Worm (Caenorhabditis elegans): ENCODE results near the gene emb-1.

DNA sequence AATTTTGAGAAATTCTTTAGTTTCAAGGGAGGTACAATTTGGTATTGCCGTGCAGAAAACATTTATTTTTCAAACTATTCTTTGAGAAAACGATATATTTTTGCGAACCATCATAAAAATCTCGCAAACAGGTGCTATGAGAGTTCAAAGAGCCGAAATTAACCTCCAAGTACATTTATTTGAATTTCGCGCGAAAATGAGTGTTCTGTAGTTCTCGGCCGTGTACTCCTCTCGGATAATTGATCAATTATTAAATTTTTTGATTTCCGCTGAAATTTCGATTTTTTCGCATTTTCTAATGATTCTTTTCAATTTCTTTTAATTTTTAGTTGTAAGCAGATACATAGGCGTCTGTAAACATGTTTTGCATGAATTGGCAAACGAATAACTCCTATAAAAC is 16.9 kb downstream of the emb-1 start:
- no peak for TF ChIP-seq ama-1 (optimal IDR thresholded peaks at IDR 0.05)
- TF ChIP-seq scrt-1 (GFP tag; IDR thresholded peaks at IDR 0.05), result no peak
- no peak for TF ChIP-seq tbx-11 (GFP tag; IDR thresholded peaks at IDR 0.05)
- TF ChIP-seq F13C5.2 (tag; optimal IDR thresholded peaks at IDR 0.05), result no peak
- TF ChIP-seq aly-1 (tag; optimal IDR thresholded peaks at IDR 0.05), result no peak
